Worm (Caenorhabditis elegans) whole organism, early embryonic: ENCODE data around the gene polh-1.

Source experiments
- B0310.2 ChIP-seq: sonication (generic microtip); optimal IDR thresholded peaks from 2 replicates; lab custom pipeline; 2016; ENCODE audit warnings: mild to moderate bottlenecking, missing genetic modification characterization, missing compliant biosample characterization
- ama-1 ChIP-seq: fragments of 150-350 bp; optimal IDR thresholded peaks from 2 replicates; lab custom pipeline; 2014
- ceh-36 ChIP-seq: sonication (generic microtip); optimal IDR thresholded peaks from 2 replicates; lab custom pipeline; 2016; ENCODE audit warnings: missing genetic modification characterization, inconsistent platforms, missing compliant biosample characterization
- hnd-1 ChIP-seq: sonication (generic microtip); optimal IDR thresholded peaks from 2 replicates; lab custom pipeline; 2016; ENCODE audit warnings: missing genetic modification characterization, missing compliant biosample characterization
- scrt-1 ChIP-seq: fragments of 200-800 bp; sonication (Bioruptor generic); IDR thresholded peaks from 2 replicates; pipeline ENCODE4 v1.3.6; 2022; ENCODE audit warnings: missing genetic modification characterization, missing compliant biosample characterization
- tra-4 ChIP-seq: sonication (generic microtip); optimal IDR thresholded peaks from 2 replicates; lab custom pipeline; 2017; ENCODE audit warnings: missing genetic modification characterization, missing compliant biosample characterization

DNA sequence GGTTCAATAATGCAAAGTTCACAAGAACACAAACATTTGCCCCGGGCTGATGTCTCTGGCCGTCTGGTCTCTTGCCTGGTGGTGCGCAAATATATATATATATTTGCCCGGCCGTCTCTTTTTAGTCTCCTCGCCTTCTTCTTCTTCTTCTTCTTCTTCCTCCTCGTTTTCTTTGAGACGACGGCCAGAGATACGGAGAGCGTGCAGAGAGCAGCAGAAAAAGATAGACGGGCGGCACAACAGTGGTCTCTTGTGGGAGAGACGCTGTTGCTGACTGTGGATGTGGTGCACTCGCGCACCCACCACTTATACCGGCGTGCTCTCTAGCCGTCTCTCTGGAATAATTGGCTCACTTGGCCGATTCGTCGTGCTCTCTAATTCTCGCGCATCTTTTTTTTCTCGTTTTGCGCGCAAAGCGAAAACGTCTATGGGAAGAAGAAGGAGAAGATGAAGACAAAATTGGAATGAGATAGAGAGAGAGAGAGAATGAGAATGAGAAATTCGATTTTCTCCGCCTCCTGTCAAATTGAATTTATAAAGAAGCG, 28.9 kb downstream of the polh-1 start:
- TF ChIP-seq scrt-1 (0 out of 2 replicates have a peak, but pooled peaks have one; percentile 17), tra-4 (tag; lab: Kevin White, UChicago) (no peak), ama-1 (lab: Kevin White, UChicago) (no peak), ceh-36 (tag; lab: Kevin White, UChicago) (peak; percentile 50), hnd-1 (tag; lab: Kevin White, UChicago) (no peak), B0310.2 (tag; lab: Kevin White, UChicago) (no peak)
